Worm (Caenorhabditis elegans): Measurements from ENCODE around the gene D1086.12.

- no peak for TF ChIP-seq him-1 (tag; optimal IDR thresholded peaks at IDR 0.05)
- TF ChIP-seq dao-5 (tag; optimal IDR thresholded peaks at IDR 0.05), result no peak
- TF ChIP-seq W03F9.2 (tag; optimal IDR thresholded peaks at IDR 0.05), result no peak
Observed at ce11 chrV:14100886-14101285, at the start of gene D1086.12.
